Worm (Caenorhabditis elegans) whole organism, early embryonic: ENCODE results near the gene B0244.15.

Source experiments
- B0310.2 ChIP-seq: sonication (generic microtip); optimal IDR thresholded peaks from 2 replicates; lab custom pipeline; 2016; ENCODE audit warnings: mild to moderate bottlenecking, missing genetic modification characterization, missing compliant biosample characterization
- ceh-13 ChIP-seq: fragments of 200-800 bp; sonication (Bioruptor generic); optimal IDR thresholded peaks from 2 replicates; lab custom pipeline; 2018; ENCODE audit warnings: mild to moderate bottlenecking, missing genetic modification characterization, missing compliant biosample characterization
- hmg-4 ChIP-seq: fragments of 200-800 bp; sonication (Bioruptor generic); optimal IDR thresholded peaks from 2 replicates; lab custom pipeline; 2018; ENCODE audit warnings: mild to moderate bottlenecking, missing genetic modification characterization, missing compliant biosample characterization
- sea-1 ChIP-seq: fragments of 200-800 bp; sonication (Bioruptor generic); conservative IDR thresholded peaks from 2 replicates; pipeline ENCODE4 v1.3.6; 2022; ENCODE audit warnings: missing genetic modification characterization, missing compliant biosample characterization

- TF ChIP-seq B0310.2 (tag; lab: Kevin White, UChicago): no peak
- no peak for TF ChIP-seq sea-1 (GFP tag; lab: Robert Waterston, UW)
- no peak for TF ChIP-seq ceh-13 (GFP tag; lab: Kevin White, UChicago)
- TF ChIP-seq hmg-4 (GFP tag; lab: Kevin White, UChicago): no peak
Observed at ce11 chrIII:5706077-5706627, 37.0 kb upstream of the B0244.15 start, which contains the start of gene rpl-23.
